Worm (Caenorhabditis elegans): ENCODE data around the gene flp-28.

DNA sequence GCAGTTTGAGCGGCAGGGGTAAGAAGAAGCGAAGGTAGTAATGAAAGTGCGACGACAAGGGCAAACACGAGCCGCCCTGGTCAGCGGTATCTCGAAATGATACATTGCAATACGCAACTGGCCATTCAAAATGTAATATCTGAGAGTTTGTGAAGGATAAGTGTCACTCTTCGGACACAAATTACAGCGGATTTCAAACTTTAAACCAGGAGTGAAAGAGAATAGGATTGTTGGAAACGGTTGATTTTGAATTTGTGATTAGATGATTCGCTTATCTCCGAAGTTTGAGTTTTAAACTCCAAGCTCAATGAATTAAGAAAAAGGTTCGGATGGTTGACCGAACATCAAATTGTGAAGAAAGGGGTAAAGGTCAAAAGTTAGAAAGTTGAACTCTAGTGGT, 40.4 kb downstream of the flp-28 start, which contains the start of gene ZC374.2:
- TF ChIP-seq unc-62 (GFP tag; optimal IDR thresholded peaks at IDR 0.05 in 1 of 2) (no peak), unc-62 (tag; optimal IDR thresholded peaks at IDR 0.05) (no peak), nhr-11 (tag; optimal IDR thresholded peaks at IDR 0.05) (no peak), lin-29 (GFP tag; IDR thresholded peaks at IDR 0.05) (no peak), lin-15B (tag; optimal IDR thresholded peaks at IDR 0.05) (no peak), madf-5 (GFP tag; IDR thresholded peaks at IDR 0.05) (no peak), T26A8.4 (GFP tag; IDR thresholded peaks at IDR 0.05) (no peak), snpc-1.2 (GFP tag; IDR thresholded peaks at IDR 0.05) (no peak)
